Worm (Caenorhabditis elegans) whole organism, mixed stage, embryonic: ENCODE data around the gene C06B8.3.

Source experiments
- elt-3 ChIP-seq: fragments of 150-350 bp; optimal IDR thresholded peaks from 2 replicates; lab custom pipeline; 2014; ENCODE audit warnings: missing biosample characterization, missing genetic modification characterization
- lin-32 ChIP-seq: fragments of 200-800 bp; sonication (Bioruptor generic); optimal IDR thresholded peaks from 2 replicates; lab custom pipeline; 2018; ENCODE audit warnings: mild to moderate bottlenecking, missing genetic modification characterization, missing compliant biosample characterization
- lsy-2 ChIP-seq: fragments of 150-350 bp; optimal IDR thresholded peaks from 2 replicates; lab custom pipeline; 2014; ENCODE audit warnings: missing biosample characterization, missing genetic modification characterization
- mls-2 ChIP-seq: sonication (generic microtip); optimal IDR thresholded peaks from 2 replicates; lab custom pipeline; 2016; ENCODE audit warnings: mild to moderate bottlenecking, missing genetic modification characterization, moderate library complexity, missing compliant biosample characterization
- nhr-12 ChIP-seq: fragments of 150-350 bp; optimal IDR thresholded peaks from 2 replicates; lab custom pipeline; 2014; ENCODE audit warnings: missing biosample characterization, missing genetic modification characterization
- nhr-237 ChIP-seq: fragments of 150-350 bp; optimal IDR thresholded peaks from 2 replicates; lab custom pipeline; 2014; ENCODE audit warnings: missing biosample characterization, missing genetic modification characterization
- pha-4 ChIP-seq: fragments of 150-350 bp; optimal IDR thresholded peaks from 2 replicates; lab custom pipeline; 2018; ENCODE audit warnings: missing biosample characterization, missing genetic modification reagents, missing genetic modification characterization
- snpc-4 ChIP-seq: fragments of 150-350 bp; optimal IDR thresholded peaks from 2 replicates; lab custom pipeline; 2014; ENCODE audit warnings: missing biosample characterization, missing genetic modification characterization
- unc-62 ChIP-seq: fragments of 150-350 bp; optimal IDR thresholded peaks from 2 replicates; lab custom pipeline; 2014; ENCODE audit warnings: missing biosample characterization, missing genetic modification reagents, missing genetic modification characterization
- ztf-11 ChIP-seq: fragments of 150-350 bp; optimal IDR thresholded peaks from 2 replicates; lab custom pipeline; 2014; ENCODE audit warnings: missing biosample characterization, missing genetic modification characterization

DNA sequence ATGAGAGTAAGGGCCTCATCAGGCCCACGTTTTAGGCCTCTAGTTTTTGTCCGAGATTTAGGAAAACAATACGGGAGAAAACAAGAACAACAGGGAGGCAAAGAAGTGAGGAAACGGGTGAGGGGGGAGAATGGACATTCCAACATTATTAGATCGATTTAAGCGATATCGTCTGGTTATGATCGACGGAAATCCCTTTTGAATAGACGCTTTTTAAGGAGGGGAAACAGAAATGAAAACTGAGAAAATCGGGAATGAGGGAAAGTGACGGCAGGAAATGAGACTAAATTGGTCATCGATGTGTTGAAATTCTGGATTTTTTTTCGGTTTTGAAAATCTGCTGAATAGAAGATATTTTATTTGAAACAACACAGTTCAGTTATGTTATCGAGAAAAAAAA lies 20.0 kb downstream of the C06B8.3 start, which contains the start of gene rocf-1:
- TF ChIP-seq unc-62 (no peak), snpc-4 (tag; lab: Kevin White, UChicago) (no peak), elt-3 (tag; lab: Kevin White, UChicago) (no peak), ztf-11 (tag; lab: Kevin White, UChicago) (no peak), nhr-12 (tag; lab: Kevin White, UChicago) (no peak), mls-2 (tag; lab: Kevin White, UChicago) (no peak), pha-4 (tag; lab: Kevin White, UChicago) (no peak), lsy-2 (tag; lab: Kevin White, UChicago) (no peak), nhr-237 (tag; lab: Kevin White, UChicago) (no peak), lin-32 (no peak)
